Worm (Caenorhabditis elegans) whole organism, L4 larva: ENCODE results near the gene lsd-1.

Experiments used
- jun-1 ChIP-seq: fragments of 150-350 bp; optimal IDR thresholded peaks from 2 replicates; lab custom pipeline; 2014; ENCODE audit warnings: missing biosample characterization, missing genetic modification reagents, missing genetic modification characterization
- nhr-11 ChIP-seq: fragments of 150-350 bp; optimal IDR thresholded peaks from 2 replicates; lab custom pipeline; 2014; ENCODE audit warnings: missing biosample characterization, missing genetic modification characterization
- nhr-237 ChIP-seq: sonication (generic microtip); optimal IDR thresholded peaks from 2 replicates; lab custom pipeline; 2017; ENCODE audit warnings: missing biosample characterization, missing genetic modification characterization
- tra-1 ChIP-seq: fragments of 200-800 bp; sonication (Bioruptor generic); IDR thresholded peaks from 2 replicates; pipeline ENCODE4 v1.3.6; 2022; ENCODE audit warnings: missing genetic modification reagents, missing genetic modification characterization, missing compliant biosample characterization
- vab-7 ChIP-seq: fragments of 200-800 bp; sonication (Bioruptor generic); IDR thresholded peaks from 2 replicates; pipeline ENCODE4 v1.3.6; 2022; ENCODE audit warnings: missing genetic modification reagents, missing genetic modification characterization, missing compliant biosample characterization
- zip-11 ChIP-seq: fragments of 200-800 bp; sonication (Bioruptor generic); IDR thresholded peaks from 2 replicates; pipeline ENCODE4 v1.3.6; 2022; ENCODE audit warnings: missing genetic modification characterization, missing compliant biosample characterization

DNA sequence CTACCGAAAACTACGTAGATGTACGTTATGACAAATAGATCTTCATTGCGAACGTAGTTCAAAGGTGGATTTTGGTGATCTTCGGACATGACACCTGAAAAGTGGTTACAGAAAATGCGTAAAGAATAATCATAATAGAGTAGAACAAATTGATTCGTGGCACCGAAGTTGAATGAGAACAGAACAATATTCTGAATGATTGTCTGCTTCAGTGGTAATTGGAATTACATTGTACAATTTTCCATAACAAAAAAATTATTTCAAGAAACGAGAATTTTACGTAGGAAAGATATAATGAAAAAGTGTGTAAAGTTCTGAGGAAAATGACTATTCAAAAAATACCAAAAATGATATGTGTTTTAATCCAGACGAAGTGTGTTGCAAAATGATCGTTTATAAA is 46.0 kb upstream of the lsd-1 start, which contains the start of gene Y62H9A.10:
- no peak for TF ChIP-seq vab-7 (GFP tag; lab: Robert Waterston, UW)
- no peak for TF ChIP-seq zip-11
- no peak for TF ChIP-seq nhr-11 (tag; lab: Kevin White, UChicago)
- no peak for TF ChIP-seq jun-1 (tag; lab: Kevin White, UChicago)
- no peak for TF ChIP-seq tra-1 (GFP tag; lab: Robert Waterston, UW)
- no peak for TF ChIP-seq nhr-237 (tag; lab: Kevin White, UChicago)
